Worm (Caenorhabditis elegans) whole organism, L4 larva: ENCODE measurements around the gene C16A11.5.

Experiments used
- D1046.2 ChIP-seq: fragments of 200-800 bp; sonication (Bioruptor generic); IDR thresholded peaks from 2 replicates; pipeline ENCODE4 v1.3.6; 2022; ENCODE audit warnings: missing genetic modification characterization, missing compliant biosample characterization
- F10B5.3 ChIP-seq: sonication (generic microtip); optimal IDR thresholded peaks from 2 replicates; lab custom pipeline; 2016; ENCODE audit warnings: mild to moderate bottlenecking, missing genetic modification characterization, missing compliant biosample characterization
- F26F4.8 ChIP-seq: fragments of 200-800 bp; sonication (Bioruptor generic); conservative IDR thresholded peaks from 2 replicates; pipeline ENCODE4 v1.3.6; 2022; ENCODE audit warnings: missing genetic modification characterization, missing compliant biosample characterization
- F37D6.2 ChIP-seq: sonication (generic microtip); optimal IDR thresholded peaks from 2 replicates; lab custom pipeline; 2016; ENCODE audit warnings: mild to moderate bottlenecking, missing genetic modification characterization, missing compliant biosample characterization
- F44E2.7 ChIP-seq: fragments of 200-800 bp; sonication (Bioruptor generic); IDR thresholded peaks from 2 replicates; pipeline ENCODE4 v2.1.2; 2022; ENCODE audit warnings: missing genetic modification characterization, missing compliant biosample characterization
- F49E8.2 ChIP-seq: sonication (generic microtip); optimal IDR thresholded peaks from 2 replicates; lab custom pipeline; 2016; ENCODE audit warnings: missing compliant biosample characterization, mild to moderate bottlenecking, missing genetic modification characterization, borderline replicate concordance
- Y48G9A.11 ChIP-seq: fragments of 200-800 bp; sonication (Bioruptor generic); IDR thresholded peaks from 2 replicates; pipeline ENCODE4 v1.3.6; 2022; ENCODE audit warnings: missing genetic modification reagents, missing genetic modification characterization, missing compliant biosample characterization
- Y75B8A.6 ChIP-seq: fragments of 200-800 bp; sonication (Bioruptor generic); IDR thresholded peaks from 2 replicates; pipeline ENCODE4 v1.3.6; 2022; ENCODE audit warnings: missing genetic modification reagents, missing genetic modification characterization, missing compliant biosample characterization
- ZK546.5 ChIP-seq, 2 experiments: sonication (generic microtip); optimal IDR thresholded peaks; 2 replicates each; lab custom pipeline; 2017; ENCODE audit warnings: missing biosample characterization in 2 of 2, missing genetic modification characterization in 2 of 2
- aha-1 ChIP-seq: fragments of 150-350 bp; peaks from one replicate; lab custom pipeline; 2014; ENCODE audit warnings: missing biosample characterization, missing genetic modification characterization
- ama-1 ChIP-seq: fragments of 150-350 bp; optimal IDR thresholded peaks from 2 replicates; lab custom pipeline; 2014; ENCODE audit warnings: inconsistent platforms, mixed read lengths
- attf-4 ChIP-seq: sonication (generic microtip); optimal IDR thresholded peaks from 3 replicates; lab custom pipeline; 2017; ENCODE audit warnings: missing biosample characterization, missing genetic modification characterization
- ceh-28 ChIP-seq: fragments of 150-350 bp; optimal IDR thresholded peaks from 2 replicates; lab custom pipeline; 2014; ENCODE audit warnings: missing biosample characterization, missing genetic modification reagents, missing genetic modification characterization
- ceh-32 ChIP-seq: sonication (generic microtip); optimal IDR thresholded peaks from 2 replicates; lab custom pipeline; 2016; ENCODE audit warnings: mild to moderate bottlenecking, missing genetic modification characterization, missing compliant biosample characterization; ENCODE audit not compliant: poor library complexity
- cey-2 ChIP-seq: sonication (generic microtip); optimal IDR thresholded peaks from 3 replicates; lab custom pipeline; 2017; ENCODE audit warnings: missing genetic modification characterization, mild to moderate bottlenecking, missing compliant biosample characterization, antibody characterized with exemption, borderline replicate concordance; ENCODE audit not compliant: insufficient read depth
- ctbp-1 ChIP-seq: fragments of 200-800 bp; sonication (Bioruptor generic); IDR thresholded peaks from 2 replicates; pipeline ENCODE4 v1.3.6; 2022; ENCODE audit warnings: missing genetic modification reagents, missing genetic modification characterization, missing compliant biosample characterization
- daf-16 ChIP-seq, 3 experiments: sonication (generic microtip); optimal IDR thresholded peaks; 2 replicates each; lab custom pipeline; 2016 to 2017; ENCODE audit warnings: missing genetic modification characterization in 3 of 3, missing genetic modification reagents in 3 of 3, mild to moderate bottlenecking in 2 of 3, missing compliant biosample characterization in 2 of 3, missing biosample characterization in 1 of 3, moderate library complexity in 1 of 3
- daf-19 ChIP-seq: fragments of 200-800 bp; sonication (Bioruptor generic); conservative IDR thresholded peaks from 2 replicates; pipeline ENCODE4 v1.3.6; 2022; ENCODE audit warnings: missing genetic modification characterization, missing compliant biosample characterization
- fkh-10 ChIP-seq: fragments of 150-350 bp; optimal IDR thresholded peaks from 2 replicates; lab custom pipeline; 2014; ENCODE audit warnings: missing biosample characterization, missing genetic modification reagents, missing genetic modification characterization
- hlh-30 ChIP-seq: sonication (generic microtip); optimal IDR thresholded peaks from 2 replicates; lab custom pipeline; 2017; ENCODE audit warnings: antibody characterized with exemption, mild to moderate bottlenecking, missing genetic modification characterization, missing compliant biosample characterization; ENCODE audit not compliant: insufficient read depth
- hmg-1.1 ChIP-seq: fragments of 200-800 bp; sonication (Bioruptor generic); IDR thresholded peaks from 2 replicates; pipeline ENCODE4 v1.3.6; 2022; ENCODE audit warnings: missing genetic modification reagents, missing genetic modification characterization, missing compliant biosample characterization
- jun-1 ChIP-seq: fragments of 150-350 bp; optimal IDR thresholded peaks from 2 replicates; lab custom pipeline; 2014; ENCODE audit warnings: missing biosample characterization, missing genetic modification reagents, missing genetic modification characterization
- lim-7 ChIP-seq: fragments of 200-800 bp; sonication (Bioruptor generic); IDR thresholded peaks from 2 replicates; pipeline ENCODE4 v1.3.6; 2022; ENCODE audit warnings: missing genetic modification characterization, missing compliant biosample characterization
- lin-13 ChIP-seq: fragments of 150-350 bp; optimal IDR thresholded peaks from 2 replicates; lab custom pipeline; 2014; ENCODE audit warnings: missing biosample characterization, missing genetic modification reagents, missing genetic modification characterization
- lin-15B ChIP-seq: fragments of 150-350 bp; sonication (generic microtip); optimal IDR thresholded peaks from 3 replicates; lab custom pipeline; 2014; ENCODE audit warnings: missing biosample characterization, missing genetic modification characterization
- lin-38 ChIP-seq: fragments of 200-800 bp; sonication (Bioruptor generic); IDR thresholded peaks from 2 replicates; pipeline ENCODE4 v1.3.6; 2022; ENCODE audit warnings: missing genetic modification reagents, missing genetic modification characterization, missing compliant biosample characterization
- lin-39 ChIP-seq: fragments of 150-350 bp; optimal IDR thresholded peaks from 2 replicates; lab custom pipeline; 2014; ENCODE audit warnings: missing biosample characterization, missing genetic modification reagents, missing genetic modification characterization
- madf-5 ChIP-seq, 2 experiments: fragments of 200-800 bp; sonication (Bioruptor generic); IDR thresholded peaks; 2 replicates each; pipeline ENCODE4 v1.3.6; 2022; ENCODE audit warnings: missing compliant biosample characterization in 2 of 2, missing genetic modification characterization in 2 of 2
- mes-2 ChIP-seq: sonication (generic microtip); optimal IDR thresholded peaks from 2 replicates; lab custom pipeline; 2016; ENCODE audit warnings: missing genotype, mild to moderate bottlenecking, missing genetic modification characterization, missing compliant biosample characterization; ENCODE audit not compliant: poor library complexity, severe bottlenecking
- mxl-2 ChIP-seq: fragments of 200-800 bp; sonication (Bioruptor generic); conservative IDR thresholded peaks from 2 replicates; pipeline ENCODE4 v1.3.6; 2022; ENCODE audit warnings: missing genetic modification reagents, missing genetic modification characterization, missing compliant biosample characterization
- mxl-3 ChIP-seq: fragments of 200-800 bp; sonication (Bioruptor generic); optimal IDR thresholded peaks from 2 replicates; lab custom pipeline; 2018; ENCODE audit warnings: mild to moderate bottlenecking, missing genetic modification characterization, missing compliant biosample characterization
- nhr-111 ChIP-seq: fragments of 200-800 bp; sonication (Bioruptor generic); optimal IDR thresholded peaks from 2 replicates; lab custom pipeline; 2018; ENCODE audit warnings: mild to moderate bottlenecking, missing genetic modification characterization, missing compliant biosample characterization
- nhr-237 ChIP-seq: sonication (generic microtip); optimal IDR thresholded peaks from 2 replicates; lab custom pipeline; 2017; ENCODE audit warnings: missing biosample characterization, missing genetic modification characterization
- nhr-77 ChIP-seq: fragments of 150-350 bp; optimal IDR thresholded peaks from 2 replicates; lab custom pipeline; 2014; ENCODE audit warnings: missing biosample characterization, missing genetic modification characterization
- pha-4 ChIP-seq, 2 experiments: fragments of 150-350 bp in 1 of 2; fragments of 200-800 bp in 1 of 2; sonication (Bioruptor generic) in 1 of 2; IDR thresholded peaks in 1 of 2; optimal IDR thresholded peaks in 1 of 2; 2 replicates each; pipeline versions ENCODE4 v1.3.6 to Lab custom; 2014 to 2022; ENCODE audit warnings: missing genetic modification characterization in 2 of 2, missing genetic modification reagents in 2 of 2, missing biosample characterization in 1 of 2, missing compliant biosample characterization in 1 of 2
- php-3 ChIP-seq: fragments of 200-800 bp; sonication (Bioruptor generic); IDR thresholded peaks from 2 replicates; pipeline ENCODE4 v1.3.6; 2022; ENCODE audit warnings: missing genetic modification reagents, missing genetic modification characterization, missing compliant biosample characterization
- pqm-1 ChIP-seq: sonication (generic microtip); optimal IDR thresholded peaks from 2 replicates; lab custom pipeline; 2017; ENCODE audit warnings: missing biosample characterization, missing genetic modification characterization
- rbr-2 ChIP-seq: sonication (generic microtip); optimal IDR thresholded peaks from 2 replicates; lab custom pipeline; 2016; ENCODE audit warnings: missing genotype, missing genetic modification characterization, missing compliant biosample characterization
- sdz-12 ChIP-seq: fragments of 200-800 bp; sonication (Bioruptor generic); optimal IDR thresholded peaks from 2 replicates; lab custom pipeline; 2018; ENCODE audit warnings: mild to moderate bottlenecking, missing genetic modification characterization, missing compliant biosample characterization
- set-16 ChIP-seq: fragments of 200-800 bp; sonication (Bioruptor generic); IDR thresholded peaks from 2 replicates; pipeline ENCODE4 v1.3.6; 2022; ENCODE audit warnings: missing genetic modification reagents, missing genetic modification characterization, missing compliant biosample characterization
- snpc-1.2 ChIP-seq: fragments of 200-800 bp; sonication (Bioruptor generic); IDR thresholded peaks from 2 replicates; pipeline ENCODE4 v1.3.6; 2022; ENCODE audit warnings: missing genetic modification reagents, missing genetic modification characterization, missing compliant biosample characterization
- snpc-4 ChIP-seq: fragments of 150-350 bp; optimal IDR thresholded peaks from 2 replicates; lab custom pipeline; 2014; ENCODE audit warnings: missing biosample characterization, missing genetic modification characterization
- spr-1 ChIP-seq: sonication (generic microtip); optimal IDR thresholded peaks from 2 replicates; lab custom pipeline; 2016; ENCODE audit warnings: mild to moderate bottlenecking, missing genetic modification characterization, missing compliant biosample characterization
- unc-130 ChIP-seq: sonication (generic microtip); optimal IDR thresholded peaks from 2 replicates; lab custom pipeline; 2016; ENCODE audit warnings: missing genetic modification reagents, missing genetic modification characterization, missing compliant biosample characterization
- unc-39 ChIP-seq: sonication (generic microtip); optimal IDR thresholded peaks from 2 replicates; lab custom pipeline; 2017; ENCODE audit warnings: missing biosample characterization, missing genetic modification characterization
- unc-62 ChIP-seq, 3 experiments: fragments of 150-350 bp in 1 of 3; sonication (generic microtip); optimal IDR thresholded peaks in 2 of 3; peaks in 1 of 3; 1 replicate in 1 of 3; 2 replicates in 2 of 3; lab custom pipeline; 2014 to 2017; ENCODE audit warnings: missing biosample characterization in 3 of 3, missing genetic modification characterization in 3 of 3, missing genetic modification reagents in 3 of 3, missing genotype in 1 of 3
- vab-7 ChIP-seq: fragments of 200-800 bp; sonication (Bioruptor generic); IDR thresholded peaks from 2 replicates; pipeline ENCODE4 v1.3.6; 2022; ENCODE audit warnings: missing genetic modification reagents, missing genetic modification characterization, missing compliant biosample characterization
- zip-11 ChIP-seq: fragments of 200-800 bp; sonication (Bioruptor generic); IDR thresholded peaks from 2 replicates; pipeline ENCODE4 v1.3.6; 2022; ENCODE audit warnings: missing genetic modification characterization, missing compliant biosample characterization

Gene C16A11.5

ce11 chrII:4228112-4228770, 5.1 kb downstream of the C16A11.5 start (continued):
- TF ChIP-seq F26F4.8 (GFP tag; lab: Robert Waterston, UW) (peak; percentile 66; the same call in 1 of the 2 replicates), F44E2.7 (GFP tag; lab: Robert Waterston, UW) (no peak), snpc-4 (no peak), F37D6.2 (no peak), ctbp-1 (GFP tag; lab: Robert Waterston, UW) (no peak), aha-1 (peak; percentile 71), madf-5 (GFP tag; IDR thresholded peaks at IDR 0.05; lab: Robert Waterston, UW) (no peak), nhr-237 (tag; lab: Kevin White, UChicago) (no peak), daf-19 (no peak), hlh-30 (no peak), D1046.2 (peak; percentile 7; the same call in 1 of the 2 replicates), mes-2 (tag; lab: Kevin White, UChicago) (no peak), ceh-32 (tag; lab: Kevin White, UChicago) (no peak), F49E8.2 (tag; lab: Kevin White, UChicago) (peak; percentile 20), spr-1 (tag; lab: Kevin White, UChicago) (no peak), sdz-12 (GFP tag; lab: Kevin White, UChicago) (no peak), mxl-3 (GFP tag; lab: Kevin White, UChicago) (no peak), F10B5.3 (no peak), set-16 (GFP tag; lab: Robert Waterston, UW) (peak; percentile 67), zip-11 (GFP tag; lab: Robert Waterston, UW) (no peak), Y75B8A.6 (GFP tag; lab: Robert Waterston, UW) (no peak), vab-7 (GFP tag; lab: Robert Waterston, UW) (no peak), ceh-28 (no peak), cey-2 (no peak), lin-38 (GFP tag; lab: Robert Waterston, UW) (peak; percentile 59), lim-7 (GFP tag; lab: Robert Waterston, UW) (no peak), ama-1 (lab: Kevin White, UChicago) (no peak), lin-15B (tag; lab: Kevin White, UChicago) (no peak), unc-62 (GFP tag; optimal IDR thresholded peaks at IDR 0.05 in 1 of 2; lab: Kevin White, UChicago) (peak in 1 of 2 experiments; percentile 89), unc-62 (tag; optimal IDR thresholded peaks at IDR 0.05; lab: Kevin White, UChicago) (no peak), nhr-77 (tag; lab: Kevin White, UChicago) (no peak), fkh-10 (GFP tag; lab: Kevin White, UChicago) (no peak), php-3 (GFP tag; lab: Robert Waterston, UW) (peak; percentile 36; the same call in 1 of the 2 replicates), jun-1 (tag; lab: Kevin White, UChicago) (no peak)

- TF ChIP-seq snpc-1.2 (GFP tag; lab: Robert Waterston, UW) (no peak), daf-16 (GFP tag; optimal IDR thresholded peaks at IDR 0.05; lab: Kevin White, UChicago) (no peak), daf-16 (tag; optimal IDR thresholded peaks at IDR 0.05; lab: Kevin White, UChicago) (no peak), nhr-111 (GFP tag; lab: Kevin White, UChicago) (no peak), Y48G9A.11 (peak; percentile 43), ZK546.5 (tag; optimal IDR thresholded peaks at IDR 0.05; lab: Kevin White, UChicago) (no peak), attf-4 (tag; lab: Kevin White, UChicago) (no peak), pqm-1 (tag; lab: Kevin White, UChicago) (no peak), pha-4 (GFP tag; IDR thresholded peaks at IDR 0.05; lab: Robert Waterston, UW) (peak; percentile 44; the same call in 1 of the 2 replicates), pha-4 (tag; optimal IDR thresholded peaks at IDR 0.05; lab: Kevin White, UChicago) (no peak), mxl-2 (GFP tag; lab: Robert Waterston, UW) (no peak), unc-39 (tag; lab: Kevin White, UChicago) (no peak), hmg-1.1 (no peak), rbr-2 (tag; lab: Kevin White, UChicago) (no peak), unc-130 (GFP tag; lab: Kevin White, UChicago) (peak; percentile 58), lin-13 (GFP tag; lab: Kevin White, UChicago) (no peak), lin-39 (tag; lab: Kevin White, UChicago) (no peak), php-3 (GFP tag; lab: Robert Waterston, UW) (no peak), fkh-10 (GFP tag; lab: Kevin White, UChicago) (no peak), mes-2 (tag; lab: Kevin White, UChicago) (no peak)
These were observed 6.1 kb downstream of the C16A11.5 start, which contains the start of gene C16A11.3 for ce11 chrII:4229106-4229708. Gene C16A11.3, plus strand, starts transcription at chrII:4229545.
